Fruit fly (Drosophila melanogaster): Measurements from ENCODE around the gene PNKP.

The PNKP gene

DNA sequence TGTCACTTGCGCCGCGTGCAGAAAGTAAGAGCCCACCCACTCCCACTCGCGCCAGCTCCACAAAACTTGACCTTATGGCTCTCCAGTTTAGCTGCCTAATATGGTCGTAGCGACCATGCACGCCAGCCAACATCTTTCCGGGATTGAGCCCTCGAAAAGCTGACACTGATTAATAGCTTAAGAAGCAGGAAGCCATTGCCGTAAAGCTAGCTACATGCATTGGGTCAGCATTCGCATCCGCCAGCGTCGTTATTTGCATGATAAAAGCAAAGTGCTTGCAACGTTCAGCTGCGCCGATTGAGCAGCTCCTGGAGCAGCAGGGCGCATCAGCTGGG, 36.4 kb downstream of the PNKP start:
- TF ChIP-seq CG8478 (optimal IDR thresholded peaks at IDR 0.05) (no peak), usp (GFP tag; optimal IDR thresholded peaks at IDR 0.05) (no peak), Dll (optimal IDR thresholded peaks at IDR 0.05) (no peak), psq (optimal IDR thresholded peaks at IDR 0.05) (no peak), EcR (GFP tag; optimal IDR thresholded peaks at IDR 0.05) (no peak), pan (optimal IDR thresholded peaks at IDR 0.05) (no peak)

DNA sequence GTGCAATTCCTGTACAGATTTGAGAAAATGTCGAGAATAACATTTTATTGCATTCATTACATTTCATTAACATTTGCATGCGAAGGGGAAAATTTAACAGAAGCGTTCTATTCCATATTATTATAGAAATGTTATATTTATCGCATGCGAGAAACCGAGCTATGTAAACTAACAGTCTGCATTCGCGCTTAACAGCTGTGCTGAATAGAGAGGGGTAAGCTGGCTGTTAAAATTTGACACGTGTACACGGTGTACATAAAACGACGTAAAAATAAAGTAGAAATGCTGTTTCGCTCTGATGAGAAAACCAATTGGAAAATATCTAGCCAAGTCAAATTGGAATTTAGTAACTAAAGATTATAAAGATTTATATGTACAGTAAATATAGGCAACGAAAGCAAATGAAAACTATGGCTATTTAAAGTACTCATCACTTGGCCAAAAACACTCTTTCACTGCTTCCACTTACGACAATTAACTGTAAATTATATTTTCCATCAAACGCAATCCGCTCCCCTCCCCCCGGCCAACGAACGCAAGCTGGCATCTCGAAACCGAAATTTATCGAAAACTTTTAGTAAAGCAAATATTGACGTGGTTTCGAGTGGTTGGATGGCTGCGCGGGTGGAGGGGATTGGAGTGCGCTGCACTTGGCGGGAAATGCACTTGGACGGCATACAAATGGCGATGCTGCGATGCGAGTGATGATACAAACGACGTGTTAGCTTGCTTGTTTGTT, 37.0 kb downstream of the PNKP start:
- TF ChIP-seq CG8478 (optimal IDR thresholded peaks at IDR 0.05), result no peak
- no peak for TF ChIP-seq psq (optimal IDR thresholded peaks at IDR 0.05)
- no peak for TF ChIP-seq Dll (optimal IDR thresholded peaks at IDR 0.05)
- no peak for TF ChIP-seq EcR (GFP tag; optimal IDR thresholded peaks at IDR 0.05)
- TF ChIP-seq usp (GFP tag; optimal IDR thresholded peaks at IDR 0.05), result no peak
- TF ChIP-seq pan (optimal IDR thresholded peaks at IDR 0.05), result no peak

DNA sequence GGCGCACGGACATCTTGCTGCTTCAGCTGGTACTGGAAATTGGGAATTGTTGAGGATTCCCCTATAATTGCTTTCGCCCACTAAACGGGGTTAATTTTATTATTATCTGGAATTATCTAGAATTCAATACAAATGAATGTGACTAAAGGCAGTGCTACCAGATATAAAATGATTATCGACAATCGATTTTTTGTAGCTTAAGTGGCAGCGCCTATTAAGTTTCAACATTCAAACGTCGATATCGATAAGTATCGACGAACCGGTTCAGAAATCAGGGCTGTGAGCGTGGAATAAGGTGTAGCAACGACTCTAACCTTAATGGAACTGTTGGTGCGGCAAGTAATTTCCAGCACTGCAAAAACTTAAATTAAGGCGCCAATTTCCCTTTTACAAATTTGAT, 38.2 kb downstream of the PNKP start, which contains the start of gene Sgt1:
TSS of gene Sgt1 (minus strand) at position 165 of the 400 bp plus-strand sequence.
- TF ChIP-seq Dll (optimal IDR thresholded peaks at IDR 0.05) (no peak), pan (optimal IDR thresholded peaks at IDR 0.05) (no peak), EcR (GFP tag; optimal IDR thresholded peaks at IDR 0.05) (no peak), CG8478 (optimal IDR thresholded peaks at IDR 0.05) (no peak), psq (optimal IDR thresholded peaks at IDR 0.05) (no peak), usp (GFP tag; optimal IDR thresholded peaks at IDR 0.05) (no peak)

DNA sequence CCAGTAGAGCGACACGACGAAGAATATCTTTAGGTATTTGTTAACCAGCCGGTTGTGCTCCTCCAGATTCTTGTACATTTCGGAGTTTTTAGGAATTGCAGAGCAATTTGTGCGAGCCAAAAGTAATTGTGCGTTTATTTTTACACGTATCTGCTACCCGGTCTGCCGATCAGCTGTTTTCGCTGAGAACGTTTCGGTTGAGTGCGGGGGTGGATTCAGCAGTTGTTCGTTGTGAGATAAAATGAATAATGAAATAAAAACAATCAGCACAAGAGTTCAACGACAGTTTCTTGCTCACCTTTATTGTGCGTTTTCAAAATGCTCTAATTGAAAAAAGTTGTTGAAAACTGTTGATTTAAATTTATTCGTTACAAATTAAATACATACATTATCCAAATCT, 39.5 kb downstream of the PNKP start, which contains the start of gene nac:
TSS of gene nac (minus strand) at position 176 of the 400 bp plus-strand sequence.
- TF ChIP-seq EcR (GFP tag; optimal IDR thresholded peaks at IDR 0.05) (no peak), pan (optimal IDR thresholded peaks at IDR 0.05) (no peak), Dll (optimal IDR thresholded peaks at IDR 0.05) (no peak), CG8478 (optimal IDR thresholded peaks at IDR 0.05) (no peak), psq (optimal IDR thresholded peaks at IDR 0.05) (no peak), usp (GFP tag; optimal IDR thresholded peaks at IDR 0.05) (no peak)

dm6 chr3R:8300928-8301752, 42.2 kb downstream of the PNKP start, which contains the start of the genes CG9626 and mRpL1:
Gene CG9626 (minus strand): TSS chr3R:8300978.
Gene mRpL1 (plus strand): TSS chr3R:8301440.
- TF ChIP-seq EcR (GFP tag; optimal IDR thresholded peaks at IDR 0.05), result no peak

DNA sequence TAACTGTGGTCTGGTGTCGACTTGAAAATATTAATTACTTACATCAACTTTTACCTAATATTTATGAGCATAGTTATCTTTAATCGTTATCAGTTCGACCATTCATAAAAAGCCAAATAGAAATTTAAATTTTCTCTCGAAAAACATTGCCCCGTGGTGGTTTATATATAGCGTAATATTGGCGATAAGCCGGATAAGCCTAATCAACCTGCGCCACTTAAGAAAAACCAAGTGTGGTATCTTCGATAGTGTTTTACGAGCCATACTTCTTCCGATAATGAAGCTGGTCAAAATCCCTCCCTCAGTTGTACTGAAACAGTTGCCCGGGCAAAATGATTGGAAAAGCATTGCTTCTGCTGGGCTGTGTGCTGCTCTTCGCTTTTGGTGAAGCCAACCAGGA, 51.3 kb downstream of the PNKP start, which contains the start of gene CG31463:
TSS of gene CG31463 (plus strand) at position 302 of the 400 bp plus-strand sequence.
- TF ChIP-seq CG8478 (optimal IDR thresholded peaks at IDR 0.05) (no peak), Dll (optimal IDR thresholded peaks at IDR 0.05) (no peak), EcR (GFP tag; optimal IDR thresholded peaks at IDR 0.05) (no peak), psq (optimal IDR thresholded peaks at IDR 0.05) (no peak), usp (GFP tag; optimal IDR thresholded peaks at IDR 0.05) (no peak), pan (optimal IDR thresholded peaks at IDR 0.05) (no peak)

All from whole organism.